Worm (Caenorhabditis elegans) whole organism, L2 larva: ENCODE results near the gene ugt-12.

Experiments
- C34F6.9 ChIP-seq: fragments of 150-350 bp; optimal IDR thresholded peaks from 2 replicates; lab custom pipeline; 2014; ENCODE audit warnings: missing biosample characterization, missing genetic modification characterization
- F13H6.1 ChIP-seq: sonication (generic microtip); optimal IDR thresholded peaks from 2 replicates; lab custom pipeline; 2016; ENCODE audit warnings: missing genetic modification characterization, missing compliant biosample characterization
- R02D3.7 ChIP-seq: fragments of 150-350 bp; optimal IDR thresholded peaks from 2 replicates; lab custom pipeline; 2014; ENCODE audit warnings: missing biosample characterization, missing genetic modification characterization
- Y55F3AM.14 ChIP-seq: fragments of 200-800 bp; sonication (Bioruptor generic); optimal IDR thresholded peaks from 2 replicates; lab custom pipeline; 2018; ENCODE audit warnings: mild to moderate bottlenecking, missing genetic modification characterization, missing compliant biosample characterization
- ZK546.5 ChIP-seq: sonication (generic microtip); optimal IDR thresholded peaks from 2 replicates; lab custom pipeline; 2017; ENCODE audit warnings: missing biosample characterization, missing genetic modification characterization
- aly-2 ChIP-seq: fragments of 150-350 bp; optimal IDR thresholded peaks from 2 replicates; lab custom pipeline; 2014; ENCODE audit warnings: missing biosample characterization, missing genetic modification characterization
- ama-1 ChIP-seq: fragments of 150-350 bp; optimal IDR thresholded peaks from 2 replicates; lab custom pipeline; 2018; ENCODE audit warnings: inconsistent platforms
- blmp-1 ChIP-seq: sonication (generic microtip); optimal IDR thresholded peaks from 2 replicates; lab custom pipeline; 2017; ENCODE audit warnings: missing genetic modification characterization, mild to moderate bottlenecking, missing compliant biosample characterization, antibody characterized with exemption, moderate library complexity; ENCODE audit not compliant: insufficient read depth
- dmd-4 ChIP-seq: sonication (generic microtip); optimal IDR thresholded peaks from 2 replicates; lab custom pipeline; 2017; ENCODE audit warnings: missing biosample characterization, missing genetic modification characterization
- egl-27 ChIP-seq: sonication (generic microtip); optimal IDR thresholded peaks from 3 replicates; lab custom pipeline; 2017; ENCODE audit warnings: missing biosample characterization, missing genetic modification reagents, missing genetic modification characterization
- elt-1 ChIP-seq: fragments of 150-350 bp; optimal IDR thresholded peaks from 2 replicates; lab custom pipeline; 2014; ENCODE audit warnings: missing biosample characterization, missing genetic modification characterization
- elt-3 ChIP-seq: sonication (generic microtip); optimal IDR thresholded peaks from 2 replicates; lab custom pipeline; 2017; ENCODE audit warnings: missing biosample characterization, missing genetic modification characterization
- fos-1 ChIP-seq: fragments of 150-350 bp; optimal IDR thresholded peaks from 2 replicates; lab custom pipeline; 2014; ENCODE audit warnings: missing biosample characterization, missing genetic modification characterization
- gmeb-1 ChIP-seq: fragments of 150-350 bp; optimal IDR thresholded peaks from 2 replicates; lab custom pipeline; 2014; ENCODE audit warnings: missing biosample characterization, missing genetic modification characterization
- lin-11 ChIP-seq: fragments of 150-350 bp; sonication (generic microtip); optimal IDR thresholded peaks from 2 replicates; lab custom pipeline; 2014; ENCODE audit warnings: missing biosample characterization, missing genetic modification characterization, inconsistent platforms, mixed read lengths
- lin-13 ChIP-seq: fragments of 150-350 bp; optimal IDR thresholded peaks from 2 replicates; lab custom pipeline; 2014; ENCODE audit warnings: missing biosample characterization, missing genetic modification reagents, missing genetic modification characterization
- lin-39 ChIP-seq: fragments of 150-350 bp; optimal IDR thresholded peaks from 2 replicates; lab custom pipeline; 2014; ENCODE audit warnings: missing biosample characterization, missing genetic modification reagents, missing genetic modification characterization
- mbf-1 ChIP-seq: sonication (generic microtip); optimal IDR thresholded peaks from 2 replicates; lab custom pipeline; 2017; ENCODE audit warnings: missing biosample characterization, missing genetic modification characterization
- mdl-1 ChIP-seq, 2 experiments: fragments of 150-350 bp in 1 of 2; sonication (generic microtip) in 1 of 2; optimal IDR thresholded peaks; 2 replicates each; lab custom pipeline; 2017; ENCODE audit warnings: missing biosample characterization in 2 of 2, missing genetic modification characterization in 2 of 2
- nhr-10 ChIP-seq: sonication (generic microtip); optimal IDR thresholded peaks from 2 replicates; lab custom pipeline; 2017; ENCODE audit warnings: missing biosample characterization, missing genetic modification characterization
- nhr-11 ChIP-seq: fragments of 150-350 bp; optimal IDR thresholded peaks from 2 replicates; lab custom pipeline; 2014; ENCODE audit warnings: missing biosample characterization, missing genetic modification characterization
- nhr-12 ChIP-seq: fragments of 150-350 bp; optimal IDR thresholded peaks from 2 replicates; lab custom pipeline; 2014; ENCODE audit warnings: missing biosample characterization, missing genetic modification characterization
- nhr-21 ChIP-seq: fragments of 150-350 bp; optimal IDR thresholded peaks from 2 replicates; lab custom pipeline; 2014; ENCODE audit warnings: missing biosample characterization, missing genetic modification characterization
- nhr-23 ChIP-seq: fragments of 150-350 bp; optimal IDR thresholded peaks from 2 replicates; lab custom pipeline; 2014; ENCODE audit warnings: missing biosample characterization, missing genetic modification reagents, missing genetic modification characterization
- nhr-237 ChIP-seq: fragments of 150-350 bp; optimal IDR thresholded peaks from 2 replicates; lab custom pipeline; 2014; ENCODE audit warnings: missing biosample characterization, missing genetic modification characterization
- nhr-25 ChIP-seq: fragments of 150-350 bp; sonication (generic microtip); optimal IDR thresholded peaks from 3 replicates; lab custom pipeline; 2014; ENCODE audit warnings: missing biosample characterization, missing genetic modification characterization
- nhr-6 ChIP-seq: fragments of 150-350 bp; optimal IDR thresholded peaks from 2 replicates; lab custom pipeline; 2014; ENCODE audit warnings: missing biosample characterization, missing genetic modification characterization
- nhr-77 ChIP-seq: fragments of 150-350 bp; optimal IDR thresholded peaks from 2 replicates; lab custom pipeline; 2014; ENCODE audit warnings: missing biosample characterization, missing genetic modification characterization
- peb-1 ChIP-seq: fragments of 150-350 bp; optimal IDR thresholded peaks from 2 replicates; lab custom pipeline; 2014; ENCODE audit warnings: missing biosample characterization, missing genetic modification characterization
- sem-4 ChIP-seq: fragments of 150-350 bp; optimal IDR thresholded peaks from 2 replicates; lab custom pipeline; 2014; ENCODE audit warnings: missing biosample characterization, missing genetic modification reagents, missing genetic modification characterization
- skn-1 ChIP-seq: sonication (generic microtip); optimal IDR thresholded peaks from 2 replicates; lab custom pipeline; 2017; ENCODE audit warnings: missing biosample characterization, missing genetic modification characterization
- sma-3 ChIP-seq: sonication (generic microtip); optimal IDR thresholded peaks from 2 replicates; lab custom pipeline; 2016; ENCODE audit warnings: missing genetic modification reagents, missing genetic modification characterization, missing compliant biosample characterization
- unc-39 ChIP-seq: fragments of 150-350 bp; optimal IDR thresholded peaks from 2 replicates; lab custom pipeline; 2014; ENCODE audit warnings: missing biosample characterization, missing genetic modification characterization
- unc-55 ChIP-seq: fragments of 150-350 bp; sonication (generic microtip); optimal IDR thresholded peaks from 3 replicates; lab custom pipeline; 2014; ENCODE audit warnings: missing biosample characterization, missing genetic modification reagents, missing genetic modification characterization
- unc-62 ChIP-seq: fragments of 150-350 bp; optimal IDR thresholded peaks from 2 replicates; lab custom pipeline; 2014; ENCODE audit warnings: missing biosample characterization, missing genetic modification reagents, missing genetic modification characterization
- zag-1 ChIP-seq: fragments of 150-350 bp; optimal IDR thresholded peaks from 2 replicates; lab custom pipeline; 2014; ENCODE audit warnings: missing biosample characterization, missing genetic modification characterization
- ztf-1 ChIP-seq: fragments of 200-800 bp; sonication (Bioruptor generic); conservative IDR thresholded peaks from 2 replicates; pipeline ENCODE4 v1.3.6; 2022; ENCODE audit warnings: missing genetic modification characterization, missing compliant biosample characterization
- ztf-11 ChIP-seq: sonication (generic microtip); optimal IDR thresholded peaks from 2 replicates; lab custom pipeline; 2017; ENCODE audit warnings: missing biosample characterization, missing genetic modification characterization
- ztf-4 ChIP-seq: fragments of 150-350 bp; optimal IDR thresholded peaks from 2 replicates; lab custom pipeline; 2014; ENCODE audit warnings: missing biosample characterization, missing genetic modification characterization

Gene ugt-12

ce11 chrV:4894971-4895370 is 5.5 kb upstream of the ugt-12 start, which contains the start of gene ugt-11:
TSS of gene ugt-11 (minus strand) at chrV:4895071.
- TF ChIP-seq lin-11, result no peak
- TF ChIP-seq nhr-23 (tag; lab: Kevin White, UChicago), result no peak
- TF ChIP-seq mbf-1 (tag; lab: Kevin White, UChicago), result no peak
- TF ChIP-seq ztf-11 (tag; lab: Kevin White, UChicago), result no peak
- no peak for TF ChIP-seq ztf-1 (GFP tag; lab: Robert Waterston, UW)
- TF ChIP-seq lin-39 (tag; lab: Kevin White, UChicago), result no peak
- no peak for TF ChIP-seq nhr-21 (tag; lab: Kevin White, UChicago)
- no peak for TF ChIP-seq nhr-237
- no peak for TF ChIP-seq ama-1 (lab: Kevin White, UChicago)
- no peak for TF ChIP-seq unc-39 (tag; lab: Kevin White, UChicago)
- no peak for TF ChIP-seq dmd-4 (tag; lab: Kevin White, UChicago)
- TF ChIP-seq R02D3.7 (tag; lab: Kevin White, UChicago), result no peak
- TF ChIP-seq elt-3, result no peak
- TF ChIP-seq gmeb-1 (tag; lab: Kevin White, UChicago), result no peak
- TF ChIP-seq nhr-6 (tag; lab: Kevin White, UChicago), result no peak
- TF ChIP-seq peb-1, result no peak
- no peak for TF ChIP-seq nhr-25 (tag; lab: Kevin White, UChicago)
- no peak for TF ChIP-seq C34F6.9 (tag; lab: Kevin White, UChicago)
- TF ChIP-seq aly-2 (tag; lab: Kevin White, UChicago), result no peak
- TF ChIP-seq ztf-4, result no peak

ce11 chrV:4891305-4891704 is 1.9 kb upstream of the ugt-12 start:
- TF ChIP-seq mbf-1 (tag; lab: Kevin White, UChicago) (no peak), nhr-6 (tag; lab: Kevin White, UChicago) (no peak), zag-1 (no peak), skn-1 (tag; lab: Kevin White, UChicago) (no peak), lin-13 (GFP tag; lab: Kevin White, UChicago) (no peak), Y55F3AM.14 (GFP tag; lab: Kevin White, UChicago) (no peak), blmp-1 (tag; lab: Kevin White, UChicago) (no peak), sma-3 (GFP tag; lab: Kevin White, UChicago) (no peak), aly-2 (tag; lab: Kevin White, UChicago) (no peak), unc-55 (GFP tag; lab: Kevin White, UChicago) (no peak), lin-11 (no peak), lin-39 (tag; lab: Kevin White, UChicago) (no peak), ZK546.5 (tag; lab: Kevin White, UChicago) (no peak), nhr-77 (tag; lab: Kevin White, UChicago) (no peak), ama-1 (lab: Kevin White, UChicago) (no peak), F13H6.1 (no peak)

- TF ChIP-seq ama-1 (lab: Kevin White, UChicago), result no peak
- TF ChIP-seq C34F6.9 (tag; lab: Kevin White, UChicago), result no peak
- no peak for TF ChIP-seq zag-1
- no peak for TF ChIP-seq unc-55 (GFP tag; lab: Kevin White, UChicago)
- no peak for TF ChIP-seq nhr-12 (tag; lab: Kevin White, UChicago)
- no peak for TF ChIP-seq elt-1 (tag; lab: Kevin White, UChicago)
- no peak for TF ChIP-seq sem-4 (tag; lab: Kevin White, UChicago)
- TF ChIP-seq nhr-10 (tag; lab: Kevin White, UChicago), result no peak
- TF ChIP-seq gmeb-1 (tag; lab: Kevin White, UChicago), result no peak
- no peak for TF ChIP-seq nhr-237
- no peak for TF ChIP-seq egl-27 (tag; lab: Kevin White, UChicago)
- no peak for TF ChIP-seq aly-2 (tag; lab: Kevin White, UChicago)
- TF ChIP-seq F13H6.1, result no peak
- TF ChIP-seq Y55F3AM.14 (GFP tag; lab: Kevin White, UChicago), result no peak
- TF ChIP-seq nhr-23 (tag; lab: Kevin White, UChicago), result no peak
- TF ChIP-seq nhr-25 (tag; lab: Kevin White, UChicago), result no peak
- no peak for TF ChIP-seq nhr-21 (tag; lab: Kevin White, UChicago)
- no peak for TF ChIP-seq peb-1
- no peak for TF ChIP-seq elt-3
- no peak for TF ChIP-seq nhr-11 (tag; lab: Kevin White, UChicago)
Measured at ce11 chrV:4890781-4891180, 1.4 kb upstream of the ugt-12 start.

ce11 chrV:4889976-4890479 is 599 bp upstream of the ugt-12 start, which contains the start of gene T19H12.2:
TSS of gene T19H12.2 (plus strand) at chrV:4890429.
- TF ChIP-seq lin-39 (tag; lab: Kevin White, UChicago), result no peak
- TF ChIP-seq mdl-1 (tag; optimal IDR thresholded peaks at IDR 0.05; lab: Kevin White, UChicago), result no peak
- TF ChIP-seq nhr-237, result no peak
- TF ChIP-seq lin-11, result no peak
- TF ChIP-seq Y55F3AM.14 (GFP tag; lab: Kevin White, UChicago), result no peak
- no peak for TF ChIP-seq peb-1
- no peak for TF ChIP-seq gmeb-1 (tag; lab: Kevin White, UChicago)
- TF ChIP-seq unc-62 (GFP tag; lab: Kevin White, UChicago), result no peak
- no peak for TF ChIP-seq F13H6.1
- TF ChIP-seq aly-2 (tag; lab: Kevin White, UChicago), result no peak
- TF ChIP-seq ztf-1 (GFP tag; lab: Robert Waterston, UW), result no peak
- TF ChIP-seq fos-1, result no peak
- TF ChIP-seq ztf-11 (tag; lab: Kevin White, UChicago), result no peak
- no peak for TF ChIP-seq ztf-4
- TF ChIP-seq ZK546.5 (tag; lab: Kevin White, UChicago), result no peak
- TF ChIP-seq nhr-23 (tag; lab: Kevin White, UChicago), result no peak
- TF ChIP-seq unc-39 (tag; lab: Kevin White, UChicago), result no peak
